Fruit fly (Drosophila melanogaster) whole organism, adult: ENCODE measurements around the gene Wdr59.

Source experiments
- CG11617 ChIP-seq: fragments of 200-800 bp; sonication (Bioruptor generic); optimal IDR thresholded peaks from 2 replicates; lab custom pipeline; 2017; ENCODE audit warnings: mild to moderate bottlenecking, missing biosample characterization, missing genetic modification reagents, missing genetic modification characterization
- CG12768 ChIP-seq: fragments of 200-800 bp; sonication (Bioruptor generic); optimal IDR thresholded peaks from 2 replicates; lab custom pipeline; 2017; ENCODE audit warnings: missing biosample characterization, missing genetic modification characterization, mild to moderate bottlenecking, moderate library complexity, missing genetic modification reagents
- CG14711 ChIP-seq: fragments of 200-800 bp; sonication (Bioruptor generic); optimal IDR thresholded peaks from 2 replicates; lab custom pipeline; 2018; ENCODE audit warnings: missing biosample characterization, mild to moderate bottlenecking, missing genetic modification characterization, moderate library complexity
- CG5204 ChIP-seq: fragments of 200-800 bp; sonication (Bioruptor generic); optimal IDR thresholded peaks from 2 replicates; lab custom pipeline; 2016; ENCODE audit warnings: missing biosample characterization, missing genetic modification characterization
- Clk ChIP-seq: fragments of 200-800 bp; sonication (Bioruptor generic); optimal IDR thresholded peaks from 2 replicates; lab custom pipeline; 2017; ENCODE audit warnings: missing biosample characterization, missing genetic modification characterization
- cic ChIP-seq: fragments of 200-800 bp; sonication (Bioruptor generic); optimal IDR thresholded peaks from 2 replicates; lab custom pipeline; 2017; ENCODE audit warnings: missing biosample characterization, mild to moderate bottlenecking, missing genetic modification characterization, moderate library complexity
- cnc ChIP-seq, 2 experiments: fragments of >200 bp; optimal IDR thresholded peaks; 2 replicates each; lab custom pipeline; 2017
- kay ChIP-seq: fragments of 200-800 bp; sonication (Bioruptor generic); peaks from one replicate; lab custom pipeline; 2016; ENCODE audit warnings: missing biosample characterization, missing genetic modification characterization, borderline replicate concordance
- tj ChIP-seq: fragments of 200-800 bp; sonication (Bioruptor generic); optimal IDR thresholded peaks from 3 replicates; lab custom pipeline; 2017; ENCODE audit warnings: missing biosample characterization, mild to moderate bottlenecking, missing genetic modification characterization, moderate library complexity

Wdr59 gene

DNA sequence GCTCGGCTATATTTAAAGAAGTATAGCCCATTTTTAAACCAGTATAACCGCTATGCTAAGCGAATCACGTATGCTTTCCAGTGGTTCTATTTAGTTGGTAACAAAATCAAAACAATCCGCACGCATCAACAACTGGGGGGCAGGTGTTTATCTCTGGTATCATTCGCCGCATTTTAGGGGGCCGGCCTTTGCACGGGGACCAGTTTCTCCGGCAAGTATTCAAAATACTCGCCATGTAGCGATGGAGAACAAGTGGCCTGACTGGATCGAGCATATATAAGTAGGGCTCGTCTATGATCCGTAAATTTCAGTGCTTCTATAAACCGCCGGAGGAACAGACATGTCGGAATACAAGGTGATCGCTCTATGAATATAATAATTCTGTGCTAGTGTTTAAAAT, 44.8 kb downstream of the Wdr59 start, which contains the start of gene hgo:
Gene hgo (plus strand): TSS at position 301 of the 400 bp plus-strand sequence.
- TF ChIP-seq CG11617 (GFP tag; lab: Kevin White, UChicago): no peak
- no peak for TF ChIP-seq CG12768 (GFP tag; lab: Kevin White, UChicago)
- no peak for TF ChIP-seq kay (GFP tag; lab: Kevin White, UChicago)
- no peak for TF ChIP-seq Clk (GFP tag; lab: Kevin White, UChicago)
- TF ChIP-seq tj (GFP tag; lab: Kevin White, UChicago): no peak
- no peak for TF ChIP-seq cnc (optimal IDR thresholded peaks at IDR 0.05; lab: Kevin White, UChicago)
- TF ChIP-seq CG14711 (tag; lab: Kevin White, UChicago): no peak
- TF ChIP-seq CG5204 (GFP tag; lab: Kevin White, UChicago): no peak
- no peak for TF ChIP-seq cic (GFP tag; lab: Kevin White, UChicago)
